Worm (Caenorhabditis elegans) whole organism, L1 larva: ENCODE results near the gene F08F1.4.

ENCODE experiments used
- Y116A8C.19 ChIP-seq: sonication (generic microtip); optimal IDR thresholded peaks from 2 replicates; lab custom pipeline; 2016; ENCODE audit warnings: missing compliant biosample characterization, missing genetic modification characterization, borderline replicate concordance
- alr-1 ChIP-seq: fragments of 200-800 bp; sonication (Bioruptor generic); optimal IDR thresholded peaks from 2 replicates; lab custom pipeline; 2018; ENCODE audit warnings: borderline replicate concordance, mild to moderate bottlenecking, missing genetic modification characterization, missing compliant biosample characterization
- aly-2 ChIP-seq: fragments of 150-350 bp; optimal IDR thresholded peaks from 2 replicates; lab custom pipeline; 2014; ENCODE audit warnings: missing biosample characterization, missing genetic modification characterization
- ama-1 ChIP-seq: fragments of 150-350 bp; optimal IDR thresholded peaks from 2 replicates; lab custom pipeline; 2014
- blmp-1 ChIP-seq: fragments of 150-350 bp; optimal IDR thresholded peaks from 2 replicates; lab custom pipeline; 2014; ENCODE audit warnings: missing biosample characterization, missing genetic modification characterization
- ceh-63 ChIP-seq: fragments of 200-800 bp; sonication (Bioruptor generic); optimal IDR thresholded peaks from 2 replicates; lab custom pipeline; 2018; ENCODE audit warnings: mild to moderate bottlenecking, missing genetic modification characterization, missing compliant biosample characterization
- ceh-88 ChIP-seq: fragments of 200-800 bp; sonication (Bioruptor generic); IDR thresholded peaks from 2 replicates; pipeline ENCODE4 v1.3.6; 2022; ENCODE audit warnings: missing genetic modification characterization, missing compliant biosample characterization
- ces-1 ChIP-seq: fragments of 150-350 bp; optimal IDR thresholded peaks from 2 replicates; lab custom pipeline; 2014; ENCODE audit warnings: missing biosample characterization, missing genetic modification reagents, missing genetic modification characterization
- efl-3 ChIP-seq: fragments of 200-800 bp; sonication (Bioruptor generic); optimal IDR thresholded peaks from 2 replicates; lab custom pipeline; 2018; ENCODE audit warnings: mild to moderate bottlenecking, missing genetic modification characterization, missing compliant biosample characterization
- elt-2 ChIP-seq: sonication (generic microtip); optimal IDR thresholded peaks from 2 replicates; lab custom pipeline; 2016; ENCODE audit warnings: missing genetic modification characterization, mild to moderate bottlenecking, inconsistent platforms, missing compliant biosample characterization, missing genetic modification reagents
- fkh-10 ChIP-seq: sonication (generic microtip); optimal IDR thresholded peaks from 2 replicates; lab custom pipeline; 2017; ENCODE audit warnings: missing biosample characterization, missing genetic modification reagents, missing genetic modification characterization
- fkh-8 ChIP-seq: sonication (generic microtip); optimal IDR thresholded peaks from 2 replicates; lab custom pipeline; 2016; ENCODE audit warnings: mild to moderate bottlenecking, missing genetic modification characterization, missing compliant biosample characterization
- hlh-17 ChIP-seq: fragments of 200-800 bp; sonication (Bioruptor generic); optimal IDR thresholded peaks from 2 replicates; lab custom pipeline; 2018; ENCODE audit warnings: missing genetic modification characterization, mild to moderate bottlenecking, missing compliant biosample characterization, moderate library complexity, borderline replicate concordance
- hpl-2 ChIP-seq: fragments of 150-350 bp; optimal IDR thresholded peaks from 2 replicates; lab custom pipeline; 2014; ENCODE audit warnings: missing biosample characterization, missing genetic modification reagents, missing genetic modification characterization
- lin-13 ChIP-seq: fragments of 150-350 bp; optimal IDR thresholded peaks from 2 replicates; lab custom pipeline; 2014; ENCODE audit warnings: missing biosample characterization, missing genetic modification reagents, missing genetic modification characterization
- lin-14 ChIP-seq: fragments of 200-800 bp; sonication (Bioruptor generic); optimal IDR thresholded peaks from 2 replicates; lab custom pipeline; 2018; ENCODE audit warnings: mild to moderate bottlenecking, missing genetic modification characterization, moderate library complexity, missing compliant biosample characterization
- lir-3 ChIP-seq: sonication (generic microtip); optimal IDR thresholded peaks from 2 replicates; lab custom pipeline; 2016; ENCODE audit warnings: mild to moderate bottlenecking, missing genetic modification characterization, moderate library complexity, missing compliant biosample characterization; ENCODE audit not compliant: poor library complexity
- mab-9 ChIP-seq: fragments of 200-800 bp; sonication (Bioruptor generic); IDR thresholded peaks from 2 replicates; pipeline ENCODE4 v1.3.6; 2022; ENCODE audit warnings: missing genetic modification reagents, missing genetic modification characterization, missing compliant biosample characterization
- mep-1 ChIP-seq: fragments of 150-350 bp; optimal IDR thresholded peaks from 2 replicates; lab custom pipeline; 2014; ENCODE audit warnings: missing biosample characterization, missing genetic modification characterization
- nhr-11 ChIP-seq: fragments of 150-350 bp; optimal IDR thresholded peaks from 2 replicates; lab custom pipeline; 2014; ENCODE audit warnings: missing biosample characterization, missing genetic modification characterization
- nhr-12 ChIP-seq: sonication (generic microtip); optimal IDR thresholded peaks from 2 replicates; lab custom pipeline; 2017; ENCODE audit warnings: missing biosample characterization, missing genetic modification characterization
- nhr-237 ChIP-seq: fragments of 150-350 bp; optimal IDR thresholded peaks from 2 replicates; lab custom pipeline; 2014; ENCODE audit warnings: missing biosample characterization, missing genetic modification characterization
- nhr-47 ChIP-seq: sonication (generic microtip); optimal IDR thresholded peaks from 2 replicates; lab custom pipeline; 2016; ENCODE audit warnings: mild to moderate bottlenecking, missing genetic modification characterization, moderate library complexity, missing compliant biosample characterization
- nhr-71 ChIP-seq: sonication (generic microtip); optimal IDR thresholded peaks from 2 replicates; lab custom pipeline; 2016; ENCODE audit warnings: mild to moderate bottlenecking, missing genetic modification characterization, moderate library complexity, missing compliant biosample characterization
- nhr-84 ChIP-seq: sonication (generic microtip); optimal IDR thresholded peaks from 2 replicates; lab custom pipeline; 2017; ENCODE audit warnings: missing biosample characterization, missing genetic modification characterization
- nhr-85 ChIP-seq: sonication (generic microtip); peaks from one replicate; lab custom pipeline; 2016; ENCODE audit warnings: missing genetic modification characterization, inconsistent platforms, missing compliant biosample characterization
- pax-3 ChIP-seq: fragments of 200-800 bp; sonication (Bioruptor generic); optimal IDR thresholded peaks from 2 replicates; lab custom pipeline; 2018; ENCODE audit warnings: mild to moderate bottlenecking, missing genetic modification characterization, moderate library complexity, missing compliant biosample characterization
- rnt-1 ChIP-seq: sonication (generic microtip); optimal IDR thresholded peaks from 2 replicates; lab custom pipeline; 2016; ENCODE audit warnings: mild to moderate bottlenecking, missing genetic modification characterization, moderate library complexity, missing compliant biosample characterization
- skn-1 ChIP-seq: fragments of 150-350 bp; optimal IDR thresholded peaks from 2 replicates; lab custom pipeline; 2014; ENCODE audit warnings: missing biosample characterization, missing genetic modification characterization
- snpc-4 ChIP-seq: fragments of 150-350 bp; optimal IDR thresholded peaks from 2 replicates; lab custom pipeline; 2014; ENCODE audit warnings: missing biosample characterization, missing genetic modification characterization
- snu-23 ChIP-seq: sonication (generic microtip); optimal IDR thresholded peaks from 2 replicates; lab custom pipeline; 2016; ENCODE audit warnings: missing genetic modification characterization, missing compliant biosample characterization
- sox-4 ChIP-seq: sonication (generic microtip); optimal IDR thresholded peaks from 2 replicates; lab custom pipeline; 2016; ENCODE audit warnings: missing genetic modification characterization, missing compliant biosample characterization
- sptf-1 ChIP-seq: fragments of 150-350 bp; optimal IDR thresholded peaks from 2 replicates; lab custom pipeline; 2014; ENCODE audit warnings: missing biosample characterization, missing genetic modification characterization
- swsn-7 ChIP-seq: sonication (generic microtip); optimal IDR thresholded peaks from 2 replicates; lab custom pipeline; 2016; ENCODE audit warnings: missing genetic modification characterization, missing compliant biosample characterization
- unc-30 ChIP-seq: sonication (generic microtip); optimal IDR thresholded peaks from 2 replicates; lab custom pipeline; 2017; ENCODE audit warnings: missing biosample characterization, missing genetic modification characterization
- vab-15 ChIP-seq: sonication (generic microtip); optimal IDR thresholded peaks from 2 replicates; lab custom pipeline; 2017; ENCODE audit warnings: missing genotype, mild to moderate bottlenecking, missing genetic modification characterization, missing compliant biosample characterization
- xbp-1 ChIP-seq: sonication (generic microtip); optimal IDR thresholded peaks from 2 replicates; lab custom pipeline; 2016; ENCODE audit warnings: missing genetic modification characterization, missing compliant biosample characterization

Gene F08F1.4

ce11 chrX:8424286-8424685, 11.1 kb downstream of the F08F1.4 start:
- TF ChIP-seq hlh-17 (GFP tag; lab: Kevin White, UChicago): no peak
- TF ChIP-seq hpl-2 (GFP tag; lab: Kevin White, UChicago): no peak
- TF ChIP-seq mep-1 (tag; lab: Kevin White, UChicago): no peak
- TF ChIP-seq nhr-85 (tag; lab: Kevin White, UChicago): peak; percentile 42
- no peak for TF ChIP-seq skn-1 (tag; lab: Kevin White, UChicago)
- no peak for TF ChIP-seq nhr-84 (tag; lab: Kevin White, UChicago)
- TF ChIP-seq blmp-1: peak; percentile 77

DNA sequence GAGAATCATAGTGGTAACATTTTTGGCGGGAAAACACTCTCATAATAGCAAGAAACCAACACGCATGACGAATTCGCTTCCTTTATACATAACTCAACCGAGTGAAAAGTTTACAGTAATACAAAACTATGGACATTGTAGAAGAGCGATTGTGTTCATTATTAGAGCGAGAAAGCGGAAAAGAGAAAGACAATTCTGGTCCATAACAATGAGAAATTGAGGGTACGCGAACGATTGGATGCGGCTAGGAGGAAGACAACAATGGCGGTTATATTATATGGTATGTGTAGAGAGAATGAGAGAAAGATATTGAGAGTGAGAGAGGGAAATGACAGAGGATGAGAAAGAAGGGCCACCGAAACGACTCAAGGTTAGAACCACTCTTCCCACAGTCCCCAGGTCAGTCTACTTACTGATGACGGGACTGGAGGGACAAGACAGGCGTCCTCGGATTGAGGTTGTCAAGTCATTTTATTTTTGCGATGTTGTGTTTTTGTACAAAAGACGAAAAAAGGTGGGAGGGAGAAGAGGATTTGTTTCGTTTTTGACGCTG, 13.0 kb downstream of the F08F1.4 start:
- TF ChIP-seq nhr-85 (tag; lab: Kevin White, UChicago) (peak; percentile 66), blmp-1 (peak; percentile 28), snu-23 (GFP tag; lab: Kevin White, UChicago) (peak; percentile 16), lin-14 (GFP tag; lab: Kevin White, UChicago) (peak; percentile 48), ces-1 (GFP tag; lab: Kevin White, UChicago) (no peak), nhr-71 (tag; lab: Kevin White, UChicago) (peak; percentile 7)

ce11 chrX:8428319-8428888, 15.2 kb downstream of the F08F1.4 start, which contains the start of gene F08F1.3:
F08F1.3 (plus strand) TSS chrX:8428838.
- TF ChIP-seq alr-1 (no peak), pax-3 (tag; lab: Kevin White, UChicago) (no peak), xbp-1 (tag; lab: Kevin White, UChicago) (no peak), elt-2 (tag; lab: Kevin White, UChicago) (peak; percentile 52), ama-1 (no peak), snpc-4 (tag; lab: Kevin White, UChicago) (no peak), unc-30 (tag; lab: Kevin White, UChicago) (no peak)

- TF ChIP-seq ceh-88 (GFP tag; lab: Robert Waterston, UW) (no peak), lir-3 (tag; lab: Kevin White, UChicago) (no peak), nhr-11 (no peak), sox-4 (tag; lab: Kevin White, UChicago) (no peak), alr-1 (no peak), hpl-2 (GFP tag; lab: Kevin White, UChicago) (no peak), xbp-1 (tag; lab: Kevin White, UChicago) (no peak), rnt-1 (tag; lab: Kevin White, UChicago) (no peak)
Observed at ce11 chrX:8429503-8429902, 16.3 kb downstream of the F08F1.4 start.

DNA sequence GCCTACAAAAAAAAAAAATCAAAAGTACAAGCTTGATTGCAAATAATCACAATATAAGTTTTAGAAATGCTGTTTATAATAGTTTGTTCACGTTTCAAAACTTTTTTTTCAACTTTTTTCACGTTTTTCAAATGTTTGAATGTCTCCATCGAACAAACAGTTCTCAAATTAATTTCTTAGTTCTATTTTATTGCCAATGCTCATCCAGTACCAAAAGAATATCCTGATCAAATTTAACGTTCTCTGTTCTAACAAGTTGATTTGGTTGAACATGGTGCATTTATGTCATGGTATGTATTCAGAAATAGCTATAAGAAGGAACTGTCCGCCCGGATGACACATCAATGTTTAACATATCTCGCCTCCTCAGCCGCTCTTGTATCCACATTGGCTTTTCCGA, 19.1 kb downstream of the F08F1.4 start, which contains the start of gene kin-9:
TSS of gene kin-9 (plus strand) at position 301 of the 400 bp plus-strand sequence.
- no peak for TF ChIP-seq vab-15 (tag; lab: Kevin White, UChicago)
- TF ChIP-seq nhr-12 (tag; lab: Kevin White, UChicago): no peak
- no peak for TF ChIP-seq efl-3
- TF ChIP-seq rnt-1 (tag; lab: Kevin White, UChicago): no peak
- TF ChIP-seq sptf-1 (tag; lab: Kevin White, UChicago): no peak
- TF ChIP-seq swsn-7: no peak
- no peak for TF ChIP-seq hpl-2 (GFP tag; lab: Kevin White, UChicago)
- no peak for TF ChIP-seq ceh-63
- TF ChIP-seq lin-13: no peak
- TF ChIP-seq aly-2: no peak
- no peak for TF ChIP-seq nhr-47 (tag; lab: Kevin White, UChicago)
- TF ChIP-seq mab-9: no peak
- no peak for TF ChIP-seq pax-3 (tag; lab: Kevin White, UChicago)
- no peak for TF ChIP-seq nhr-237 (tag; lab: Kevin White, UChicago)
- TF ChIP-seq fkh-8: no peak
- no peak for TF ChIP-seq ceh-88 (GFP tag; lab: Robert Waterston, UW)
- TF ChIP-seq nhr-85 (tag; lab: Kevin White, UChicago): no peak
- TF ChIP-seq fkh-10 (GFP tag; lab: Kevin White, UChicago): no peak
- TF ChIP-seq elt-2 (tag; lab: Kevin White, UChicago): no peak
- no peak for TF ChIP-seq Y116A8C.19 (tag; lab: Kevin White, UChicago)
